Worm (Caenorhabditis elegans): Measurements from ENCODE around the gene Y57G11C.43.
"Not testable (repeated sequence)": the region's sequence is repeated elsewhere in the genome, so short reads cannot be mapped to it uniquely, and the experiment has no call there.

Y57G11C.43 gene

ce11 chrIV:14765336-14765735, 3.9 kb upstream of the Y57G11C.43 start, which contains the start of gene Y57G11C.5:
Gene Y57G11C.5 (minus strand): TSS chrIV:14765436.
- TF ChIP-seq med-1 (GFP tag; optimal IDR thresholded peaks at IDR 0.05; ENCODE audit: insufficient read depth) (no peak), flt-1 (GFP tag; IDR thresholded peaks at IDR 0.05) (no peak), cog-1 (tag; optimal IDR thresholded peaks at IDR 0.05) (no peak), T22C8.4 (GFP tag; IDR thresholded peaks at IDR 0.05) (no peak)

ce11 chrIV:14766382-14766781, 2.9 kb upstream of the Y57G11C.43 start, which contains the start of gene vti-1:
Gene vti-1 (minus strand): TSS chrIV:14766665.
- TF ChIP-seq klf-2 (GFP tag; conservative IDR thresholded peaks at IDR 0.05) (no peak), ztf-29 (GFP tag; IDR thresholded peaks at IDR 0.05) (no peak), ztf-23 (GFP tag; IDR thresholded peaks at IDR 0.05) (no peak), med-1 (GFP tag; optimal IDR thresholded peaks at IDR 0.05; ENCODE audit: insufficient read depth) (no peak), flt-1 (GFP tag; IDR thresholded peaks at IDR 0.05) (no peak), ref-1 (GFP tag; conservative IDR thresholded peaks at IDR 0.05) (no peak), cog-1 (tag; optimal IDR thresholded peaks at IDR 0.05) (no peak), tab-1 (GFP tag; IDR thresholded peaks at IDR 0.05) (no peak), T22C8.4 (GFP tag; IDR thresholded peaks at IDR 0.05) (no peak)

ce11 chrIV:14767693-14768251, 1.5 kb upstream of the Y57G11C.43 start, which contains the start of the genes mrps-7 and Y57G11C.3:
Gene mrps-7 (minus strand): TSS chrIV:14767730.
Gene Y57G11C.3 (plus strand): TSS chrIV:14768201.
- no peak for TF ChIP-seq ref-1 (GFP tag; conservative IDR thresholded peaks at IDR 0.05)
- peak; percentile 73 for TF ChIP-seq cog-1 (tag; optimal IDR thresholded peaks at IDR 0.05)

ce11 chrIV:14770663-14771062, 1.4 kb downstream of the Y57G11C.43 start:
- TF ChIP-seq T22C8.4 (GFP tag; IDR thresholded peaks at IDR 0.05): no peak
- no peak for TF ChIP-seq ztf-23 (GFP tag; IDR thresholded peaks at IDR 0.05)
- TF ChIP-seq cog-1 (tag; optimal IDR thresholded peaks at IDR 0.05): no peak
- TF ChIP-seq ref-1 (GFP tag; conservative IDR thresholded peaks at IDR 0.05): no peak
- TF ChIP-seq med-1 (GFP tag; optimal IDR thresholded peaks at IDR 0.05; ENCODE audit: insufficient read depth): no peak
- no peak for TF ChIP-seq klf-2 (GFP tag; conservative IDR thresholded peaks at IDR 0.05)
- no peak for TF ChIP-seq ztf-29 (GFP tag; IDR thresholded peaks at IDR 0.05)
- no peak for TF ChIP-seq flt-1 (GFP tag; IDR thresholded peaks at IDR 0.05)
- TF ChIP-seq tab-1 (GFP tag; IDR thresholded peaks at IDR 0.05): no peak

ce11 chrIV:14771325-14771724, 2.1 kb downstream of the Y57G11C.43 start, which contains the start of gene degl-1:
Gene degl-1 (minus strand): TSS chrIV:14771425.
- no peak for TF ChIP-seq klf-2 (GFP tag; conservative IDR thresholded peaks at IDR 0.05)
- TF ChIP-seq flt-1 (GFP tag; IDR thresholded peaks at IDR 0.05): no peak
- TF ChIP-seq ztf-29 (GFP tag; IDR thresholded peaks at IDR 0.05): no peak
- no peak for TF ChIP-seq ztf-23 (GFP tag; IDR thresholded peaks at IDR 0.05)
- TF ChIP-seq ref-1 (GFP tag; conservative IDR thresholded peaks at IDR 0.05): no peak

- TF ChIP-seq ref-1 (GFP tag; conservative IDR thresholded peaks at IDR 0.05) (no peak), cog-1 (tag; optimal IDR thresholded peaks at IDR 0.05) (no peak), flt-1 (GFP tag; IDR thresholded peaks at IDR 0.05) (no peak), tab-1 (GFP tag; IDR thresholded peaks at IDR 0.05) (0 out of 2 replicates have a peak, but pooled peaks have one; percentile 18), ztf-29 (GFP tag; IDR thresholded peaks at IDR 0.05) (no peak)
These were observed 4.2 kb downstream of the Y57G11C.43 start, which contains the start of gene Y57G11C.36 for ce11 chrIV:14773280-14774071. Gene Y57G11C.36 (minus strand): TSS chrIV:14773781.

ce11 chrIV:14774454-14774853, 5.2 kb downstream of the Y57G11C.43 start, which contains the start of gene Y57G11C.51:
Gene Y57G11C.51 (minus strand): TSS chrIV:14774554.
- TF ChIP-seq T22C8.4 (GFP tag; IDR thresholded peaks at IDR 0.05); ztf-29 (GFP tag; IDR thresholded peaks at IDR 0.05); klf-2 (GFP tag; conservative IDR thresholded peaks at IDR 0.05): not testable (repeated sequence)

ce11 chrIV:14781537-14781936, 12.3 kb downstream of the Y57G11C.43 start, which contains the start of gene Y57G11C.8:
Gene Y57G11C.8 (plus strand): TSS chrIV:14781837.
- TF ChIP-seq tab-1 (GFP tag; IDR thresholded peaks at IDR 0.05): no peak
- no peak for TF ChIP-seq klf-2 (GFP tag; conservative IDR thresholded peaks at IDR 0.05)
- TF ChIP-seq ztf-23 (GFP tag; IDR thresholded peaks at IDR 0.05): no peak
- TF ChIP-seq flt-1 (GFP tag; IDR thresholded peaks at IDR 0.05): no peak
- TF ChIP-seq ref-1 (GFP tag; conservative IDR thresholded peaks at IDR 0.05): no peak
- TF ChIP-seq med-1 (GFP tag; optimal IDR thresholded peaks at IDR 0.05; ENCODE audit: insufficient read depth): no peak
- no peak for TF ChIP-seq ztf-29 (GFP tag; IDR thresholded peaks at IDR 0.05)
- TF ChIP-seq cog-1 (tag; optimal IDR thresholded peaks at IDR 0.05): no peak
- no peak for TF ChIP-seq T22C8.4 (GFP tag; IDR thresholded peaks at IDR 0.05)

- no peak for TF ChIP-seq tab-1 (GFP tag; IDR thresholded peaks at IDR 0.05)
- TF ChIP-seq ztf-23 (GFP tag; IDR thresholded peaks at IDR 0.05): no peak
- no peak for TF ChIP-seq flt-1 (GFP tag; IDR thresholded peaks at IDR 0.05)
- no peak for TF ChIP-seq med-1 (GFP tag; optimal IDR thresholded peaks at IDR 0.05; ENCODE audit: insufficient read depth)
- no peak for TF ChIP-seq klf-2 (GFP tag; conservative IDR thresholded peaks at IDR 0.05)
- no peak for TF ChIP-seq T22C8.4 (GFP tag; IDR thresholded peaks at IDR 0.05)
- no peak for TF ChIP-seq ref-1 (GFP tag; conservative IDR thresholded peaks at IDR 0.05)
- TF ChIP-seq ztf-29 (GFP tag; IDR thresholded peaks at IDR 0.05): no peak
- no peak for TF ChIP-seq cog-1 (tag; optimal IDR thresholded peaks at IDR 0.05)
These were observed 13.0 kb downstream of the Y57G11C.43 start, which contains the start of gene Y57G11C.1130 for ce11 chrIV:14782211-14782610. Gene Y57G11C.1130 (plus strand): TSS chrIV:14782511.

- TF ChIP-seq cog-1 (tag; optimal IDR thresholded peaks at IDR 0.05): no peak
- no peak for TF ChIP-seq ref-1 (GFP tag; conservative IDR thresholded peaks at IDR 0.05)
- no peak for TF ChIP-seq ztf-29 (GFP tag; IDR thresholded peaks at IDR 0.05)
- no peak for TF ChIP-seq tab-1 (GFP tag; IDR thresholded peaks at IDR 0.05)
- TF ChIP-seq T22C8.4 (GFP tag; IDR thresholded peaks at IDR 0.05): no peak
- TF ChIP-seq klf-2 (GFP tag; conservative IDR thresholded peaks at IDR 0.05): no peak
- no peak for TF ChIP-seq med-1 (GFP tag; optimal IDR thresholded peaks at IDR 0.05; ENCODE audit: insufficient read depth)
- no peak for TF ChIP-seq flt-1 (GFP tag; IDR thresholded peaks at IDR 0.05)
- TF ChIP-seq ztf-23 (GFP tag; IDR thresholded peaks at IDR 0.05): no peak
These were observed 15.2 kb downstream of the Y57G11C.43 start, which contains the start of gene nlp-56 for ce11 chrIV:14784481-14784880. Gene nlp-56 (minus strand): TSS chrIV:14784737.
